Worm (Caenorhabditis elegans) whole organism, early embryonic: ENCODE measurements around the gene gcy-12.

Experiments
- B0310.2 ChIP-seq: sonication (generic microtip); optimal IDR thresholded peaks from 2 replicates; lab custom pipeline; 2016; ENCODE audit warnings: mild to moderate bottlenecking, missing genetic modification characterization, missing compliant biosample characterization
- F13C5.2 ChIP-seq: sonication (generic microtip); optimal IDR thresholded peaks from 2 replicates; lab custom pipeline; 2017; ENCODE audit warnings: mild to moderate bottlenecking, missing genetic modification characterization, inconsistent platforms, missing compliant biosample characterization
- aly-1 ChIP-seq: sonication (generic microtip); optimal IDR thresholded peaks from 2 replicates; lab custom pipeline; 2016; ENCODE audit warnings: missing genetic modification characterization, missing compliant biosample characterization
- ama-1 ChIP-seq: fragments of 150-350 bp; optimal IDR thresholded peaks from 2 replicates; lab custom pipeline; 2014
- ceh-13 ChIP-seq: fragments of 200-800 bp; sonication (Bioruptor generic); optimal IDR thresholded peaks from 2 replicates; lab custom pipeline; 2018; ENCODE audit warnings: mild to moderate bottlenecking, missing genetic modification characterization, missing compliant biosample characterization
- ceh-36 ChIP-seq: sonication (generic microtip); optimal IDR thresholded peaks from 2 replicates; lab custom pipeline; 2016; ENCODE audit warnings: missing genetic modification characterization, inconsistent platforms, missing compliant biosample characterization
- ets-7 ChIP-seq: sonication (generic microtip); optimal IDR thresholded peaks from 2 replicates; lab custom pipeline; 2016; ENCODE audit warnings: missing genotype, missing genetic modification characterization, missing compliant biosample characterization
- flt-1 ChIP-seq: fragments of 200-800 bp; sonication (Bioruptor generic); IDR thresholded peaks from 2 replicates; pipeline ENCODE4 v1.3.6; 2022; ENCODE audit warnings: missing genetic modification characterization, missing compliant biosample characterization
- hmbx-1 ChIP-seq: sonication (generic microtip); optimal IDR thresholded peaks from 2 replicates; lab custom pipeline; 2016; ENCODE audit warnings: mild to moderate bottlenecking, missing genetic modification characterization, missing compliant biosample characterization
- hmg-4 ChIP-seq: fragments of 200-800 bp; sonication (Bioruptor generic); optimal IDR thresholded peaks from 2 replicates; lab custom pipeline; 2018; ENCODE audit warnings: mild to moderate bottlenecking, missing genetic modification characterization, missing compliant biosample characterization
- hnd-1 ChIP-seq: sonication (generic microtip); optimal IDR thresholded peaks from 2 replicates; lab custom pipeline; 2016; ENCODE audit warnings: missing genetic modification characterization, missing compliant biosample characterization
- pes-1 ChIP-seq: fragments of 200-800 bp; sonication (Bioruptor generic); IDR thresholded peaks from 2 replicates; pipeline ENCODE4 v1.3.6; 2022; ENCODE audit warnings: missing genetic modification reagents, missing genetic modification characterization, missing compliant biosample characterization
- scrt-1 ChIP-seq: fragments of 200-800 bp; sonication (Bioruptor generic); IDR thresholded peaks from 2 replicates; pipeline ENCODE4 v1.3.6; 2022; ENCODE audit warnings: missing genetic modification characterization, missing compliant biosample characterization
- sea-1 ChIP-seq: fragments of 200-800 bp; sonication (Bioruptor generic); conservative IDR thresholded peaks from 2 replicates; pipeline ENCODE4 v1.3.6; 2022; ENCODE audit warnings: missing genetic modification characterization, missing compliant biosample characterization
- tbx-11 ChIP-seq: fragments of 200-800 bp; sonication (Bioruptor generic); IDR thresholded peaks from 2 replicates; pipeline ENCODE4 v1.3.6; 2022; ENCODE audit warnings: missing genetic modification characterization, missing compliant biosample characterization
- tbx-37 ChIP-seq: fragments of 200-800 bp; sonication (Bioruptor generic); conservative IDR thresholded peaks from 2 replicates; pipeline ENCODE4 v1.3.6; 2022; ENCODE audit warnings: missing genetic modification reagents, missing genetic modification characterization, missing compliant biosample characterization
- tra-4 ChIP-seq: sonication (generic microtip); optimal IDR thresholded peaks from 2 replicates; lab custom pipeline; 2017; ENCODE audit warnings: missing genetic modification characterization, missing compliant biosample characterization

gcy-12 gene

ce11 chrII:5311746-5312145 lies at the start of gene gcy-12:
gcy-12 (plus strand) TSS chrII:5312046.
- no peak for TF ChIP-seq hmg-4 (GFP tag; lab: Kevin White, UChicago)
- no peak for TF ChIP-seq F13C5.2
- TF ChIP-seq B0310.2, result no peak

- TF ChIP-seq B0310.2 (no peak), ceh-13 (GFP tag; lab: Kevin White, UChicago) (no peak), scrt-1 (GFP tag; lab: Robert Waterston, UW) (no peak), hmg-4 (GFP tag; lab: Kevin White, UChicago) (no peak), pes-1 (GFP tag; lab: Robert Waterston, UW) (no peak), hnd-1 (tag; lab: Kevin White, UChicago) (no peak), F13C5.2 (no peak), tbx-11 (GFP tag; lab: Robert Waterston, UW) (no peak)
Measured at ce11 chrII:5264650-5265049, 47.2 kb upstream of the gcy-12 start.

ce11 chrII:5268977-5269376 lies 42.9 kb upstream of the gcy-12 start:
- TF ChIP-seq ceh-36 (tag; lab: Kevin White, UChicago) (no peak), aly-1 (tag; lab: Kevin White, UChicago) (no peak), scrt-1 (GFP tag; lab: Robert Waterston, UW) (no peak), hmbx-1 (tag; lab: Kevin White, UChicago) (no peak), ceh-13 (GFP tag; lab: Kevin White, UChicago) (no peak), B0310.2 (no peak), ama-1 (lab: Kevin White, UChicago) (no peak), sea-1 (GFP tag; lab: Robert Waterston, UW) (no peak), pes-1 (GFP tag; lab: Robert Waterston, UW) (no peak), F13C5.2 (no peak), tra-4 (tag; lab: Kevin White, UChicago) (no peak), hnd-1 (tag; lab: Kevin White, UChicago) (no peak), tbx-11 (GFP tag; lab: Robert Waterston, UW) (no peak), hmg-4 (GFP tag; lab: Kevin White, UChicago) (no peak)

- TF ChIP-seq tra-4 (tag; lab: Kevin White, UChicago), result no peak
- TF ChIP-seq tbx-37 (GFP tag; lab: Robert Waterston, UW), result no peak
- no peak for TF ChIP-seq B0310.2
- no peak for TF ChIP-seq aly-1 (tag; lab: Kevin White, UChicago)
- no peak for TF ChIP-seq hmg-4 (GFP tag; lab: Kevin White, UChicago)
- TF ChIP-seq flt-1, result no peak
Measured at ce11 chrII:5271729-5272322, 40.0 kb upstream of the gcy-12 start, which contains the start of gene drn-1. drn-1 (minus strand) TSS chrII:5271845.

- no peak for TF ChIP-seq hnd-1 (tag; lab: Kevin White, UChicago)
Measured at ce11 chrII:5276736-5277135, 35.1 kb upstream of the gcy-12 start.

- TF ChIP-seq B0310.2 (no peak), ceh-13 (GFP tag; lab: Kevin White, UChicago) (no peak)
Measured at ce11 chrII:5277780-5278179, 34.1 kb upstream of the gcy-12 start.

ce11 chrII:5281137-5281536 lies 30.7 kb upstream of the gcy-12 start:
- no peak for TF ChIP-seq B0310.2
- no peak for TF ChIP-seq scrt-1 (GFP tag; lab: Robert Waterston, UW)
- TF ChIP-seq aly-1 (tag; lab: Kevin White, UChicago), result no peak
- TF ChIP-seq sea-1 (GFP tag; lab: Robert Waterston, UW), result no peak
- no peak for TF ChIP-seq F13C5.2
- no peak for TF ChIP-seq ceh-13 (GFP tag; lab: Kevin White, UChicago)
- TF ChIP-seq hmbx-1 (tag; lab: Kevin White, UChicago), result no peak
- no peak for TF ChIP-seq ama-1 (lab: Kevin White, UChicago)
- no peak for TF ChIP-seq tbx-37 (GFP tag; lab: Robert Waterston, UW)
- TF ChIP-seq ets-7 (tag; lab: Kevin White, UChicago), result no peak
- no peak for TF ChIP-seq flt-1
- TF ChIP-seq tbx-11 (GFP tag; lab: Robert Waterston, UW), result no peak
- no peak for TF ChIP-seq hmg-4 (GFP tag; lab: Kevin White, UChicago)
- no peak for TF ChIP-seq pes-1 (GFP tag; lab: Robert Waterston, UW)
- TF ChIP-seq hnd-1 (tag; lab: Kevin White, UChicago), result no peak
- no peak for TF ChIP-seq ceh-36 (tag; lab: Kevin White, UChicago)
- TF ChIP-seq tra-4 (tag; lab: Kevin White, UChicago), result no peak

ce11 chrII:5282192-5282591 lies 29.7 kb upstream of the gcy-12 start, which contains the start of gene pmt-1:
pmt-1 (minus strand) TSS chrII:5282523.
- no peak for TF ChIP-seq scrt-1 (GFP tag; lab: Robert Waterston, UW)
- no peak for TF ChIP-seq aly-1 (tag; lab: Kevin White, UChicago)
- no peak for TF ChIP-seq ets-7 (tag; lab: Kevin White, UChicago)
- TF ChIP-seq B0310.2, result no peak
- TF ChIP-seq pes-1 (GFP tag; lab: Robert Waterston, UW), result no peak
- no peak for TF ChIP-seq hmbx-1 (tag; lab: Kevin White, UChicago)
- TF ChIP-seq sea-1 (GFP tag; lab: Robert Waterston, UW), result no peak
- no peak for TF ChIP-seq ceh-13 (GFP tag; lab: Kevin White, UChicago)
- TF ChIP-seq tbx-37 (GFP tag; lab: Robert Waterston, UW), result no peak
- no peak for TF ChIP-seq hnd-1 (tag; lab: Kevin White, UChicago)
- TF ChIP-seq ceh-36 (tag; lab: Kevin White, UChicago), result no peak
- no peak for TF ChIP-seq F13C5.2
- no peak for TF ChIP-seq hmg-4 (GFP tag; lab: Kevin White, UChicago)
- no peak for TF ChIP-seq ama-1 (lab: Kevin White, UChicago)
- TF ChIP-seq tra-4 (tag; lab: Kevin White, UChicago), result no peak
- TF ChIP-seq flt-1, result no peak
- TF ChIP-seq tbx-11 (GFP tag; lab: Robert Waterston, UW), result no peak
